Worm (Caenorhabditis elegans) whole organism, L3 larva: Measurements from ENCODE around the gene F16G10.1.

Source experiments
- ceh-82 ChIP-seq: fragments of 150-350 bp; optimal IDR thresholded peaks from 2 replicates; lab custom pipeline; 2014; ENCODE audit warnings: missing biosample characterization, missing genetic modification characterization
- ceh-9 ChIP-seq: sonication (generic microtip); optimal IDR thresholded peaks from 2 replicates; lab custom pipeline; 2018; ENCODE audit warnings: missing biosample characterization, missing genetic modification characterization
- egl-27 ChIP-seq: sonication (generic microtip); optimal IDR thresholded peaks from 4 replicates; lab custom pipeline; 2017; ENCODE audit warnings: missing biosample characterization, missing genetic modification reagents, missing genetic modification characterization
- elt-2 ChIP-seq: sonication (generic microtip); optimal IDR thresholded peaks from 2 replicates; lab custom pipeline; 2016; ENCODE audit warnings: missing genetic modification reagents, mild to moderate bottlenecking, missing genetic modification characterization, missing compliant biosample characterization
- fos-1 ChIP-seq: fragments of 150-350 bp; optimal IDR thresholded peaks from 2 replicates; lab custom pipeline; 2014; ENCODE audit warnings: missing biosample characterization, missing genetic modification characterization
- lin-15B ChIP-seq: fragments of 150-350 bp; optimal IDR thresholded peaks from 2 replicates; lab custom pipeline; 2014; ENCODE audit warnings: missing biosample characterization, missing genetic modification characterization
- nhr-11 ChIP-seq: fragments of 150-350 bp; optimal IDR thresholded peaks from 2 replicates; lab custom pipeline; 2014; ENCODE audit warnings: missing biosample characterization, missing genetic modification characterization
- nhr-237 ChIP-seq: fragments of 150-350 bp; optimal IDR thresholded peaks from 2 replicates; lab custom pipeline; 2014; ENCODE audit warnings: missing biosample characterization, missing genetic modification characterization
- nhr-43 ChIP-seq: sonication (generic microtip); optimal IDR thresholded peaks from 2 replicates; lab custom pipeline; 2016; ENCODE audit warnings: mild to moderate bottlenecking, missing genetic modification characterization, missing compliant biosample characterization; ENCODE audit not compliant: poor library complexity, severe bottlenecking
- nhr-76 ChIP-seq: fragments of 150-350 bp; sonication (generic microtip); optimal IDR thresholded peaks from 5 replicates; lab custom pipeline; 2014; ENCODE audit warnings: missing biosample characterization, missing genetic modification characterization
- pha-4 ChIP-seq: fragments of 150-350 bp; optimal IDR thresholded peaks from 2 replicates; lab custom pipeline; 2014; ENCODE audit warnings: missing biosample characterization, missing genetic modification reagents, missing genetic modification characterization
- sea-2 ChIP-seq: fragments of 150-350 bp; sonication (generic microtip); optimal IDR thresholded peaks from 4 replicates; lab custom pipeline; 2014; ENCODE audit warnings: missing biosample characterization, missing genetic modification reagents, missing genetic modification characterization
- skn-1 ChIP-seq: fragments of 150-350 bp; optimal IDR thresholded peaks from 2 replicates; lab custom pipeline; 2014; ENCODE audit warnings: missing biosample characterization, missing genetic modification characterization
- zag-1 ChIP-seq: fragments of 150-350 bp; optimal IDR thresholded peaks from 2 replicates; lab custom pipeline; 2014; ENCODE audit warnings: missing biosample characterization, missing genetic modification characterization

- TF ChIP-seq sea-2 (no peak), egl-27 (no peak), nhr-43 (tag; lab: Kevin White, UChicago) (no peak), lin-15B (tag; lab: Kevin White, UChicago) (no peak), nhr-76 (no peak), fos-1 (no peak), nhr-11 (tag; lab: Kevin White, UChicago) (no peak), elt-2 (tag; lab: Kevin White, UChicago) (peak; percentile 44), nhr-237 (no peak), pha-4 (tag; lab: Kevin White, UChicago) (no peak), ceh-82 (no peak), zag-1 (no peak), skn-1 (tag; lab: Kevin White, UChicago) (no peak), ceh-9 (no peak)
Observed at ce11 chrII:2417889-2418288, 13.8 kb downstream of the F16G10.1 start, which contains the start of the genes F42G2.5 and F42G2.7.
